Worm (Caenorhabditis elegans): ENCODE measurements around the gene rad-23.

DNA sequence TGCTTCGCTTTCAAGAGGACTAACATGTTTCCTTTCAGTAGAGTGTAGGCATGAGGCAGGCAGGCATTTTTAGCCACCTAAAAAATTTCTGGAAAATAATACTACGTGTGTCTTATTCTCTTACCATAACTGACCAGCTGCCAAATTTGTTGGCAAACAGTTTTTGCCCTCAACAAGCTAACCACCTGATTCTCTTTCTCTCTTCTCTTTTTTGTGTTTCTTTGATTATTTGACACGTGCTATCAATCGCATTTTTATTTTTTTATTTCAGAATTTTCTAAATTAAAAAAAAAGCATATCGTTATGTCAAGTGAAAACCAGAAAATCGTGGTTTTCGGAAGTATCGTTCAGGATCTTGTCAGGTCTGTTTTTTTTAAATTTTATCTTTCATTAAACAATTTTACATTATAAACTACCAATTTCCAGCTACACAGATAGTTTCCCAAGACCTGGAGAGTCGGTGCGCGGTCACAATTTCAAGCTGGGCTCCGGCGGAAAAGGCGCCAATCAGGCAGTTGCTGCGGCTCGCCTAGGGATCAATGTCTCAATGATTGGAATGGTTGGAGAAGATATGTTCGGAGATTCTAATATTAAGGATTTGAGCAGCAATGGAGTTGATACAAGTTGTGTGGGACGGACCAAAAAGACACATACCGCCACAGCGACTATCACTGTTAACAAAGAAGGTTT is 40.4 kb downstream of the rad-23 start, which contains the start of gene F07A11.5:
- TF ChIP-seq ceh-36 (tag; optimal IDR thresholded peaks at IDR 0.05): no peak
- TF ChIP-seq ama-1 (optimal IDR thresholded peaks at IDR 0.05): no peak
- no peak for TF ChIP-seq B0310.2 (tag; optimal IDR thresholded peaks at IDR 0.05)
- no peak for TF ChIP-seq ets-7 (tag; optimal IDR thresholded peaks at IDR 0.05)
- TF ChIP-seq sea-1 (GFP tag; conservative IDR thresholded peaks at IDR 0.05): no peak
